Worm (Caenorhabditis elegans) whole organism, L1 larva: ENCODE data around the gene R04E5.7.

Source experiments
- C04F5.9 ChIP-seq: sonication (generic microtip); optimal IDR thresholded peaks from 2 replicates; lab custom pipeline; 2016; ENCODE audit warnings: missing genetic modification characterization, missing compliant biosample characterization
- C16A3.4 ChIP-seq: fragments of 150-350 bp; optimal IDR thresholded peaks from 2 replicates; lab custom pipeline; 2014; ENCODE audit warnings: missing biosample characterization, missing genetic modification characterization
- C34B4.2 ChIP-seq: sonication (generic microtip); optimal IDR thresholded peaks from 2 replicates; lab custom pipeline; 2017; ENCODE audit warnings: mild to moderate bottlenecking, missing genetic modification characterization, missing compliant biosample characterization
- F16B12.6 ChIP-seq: fragments of 150-350 bp; optimal IDR thresholded peaks from 2 replicates; lab custom pipeline; 2014; ENCODE audit warnings: missing biosample characterization, missing genetic modification characterization
- aha-1 ChIP-seq: fragments of 150-350 bp; optimal IDR thresholded peaks from 2 replicates; lab custom pipeline; 2014; ENCODE audit warnings: missing biosample characterization, missing genetic modification characterization
- blmp-1 ChIP-seq: fragments of 150-350 bp; optimal IDR thresholded peaks from 2 replicates; lab custom pipeline; 2014; ENCODE audit warnings: missing biosample characterization, missing genetic modification characterization
- ceh-8 ChIP-seq: fragments of 200-800 bp; sonication (Bioruptor generic); optimal IDR thresholded peaks from 2 replicates; lab custom pipeline; 2018; ENCODE audit warnings: mild to moderate bottlenecking, missing genetic modification characterization, moderate library complexity, missing compliant biosample characterization
- ceh-90 ChIP-seq: sonication (generic microtip); optimal IDR thresholded peaks from 2 replicates; lab custom pipeline; 2016; ENCODE audit warnings: missing genetic modification characterization, missing compliant biosample characterization
- efl-3 ChIP-seq: fragments of 200-800 bp; sonication (Bioruptor generic); optimal IDR thresholded peaks from 2 replicates; lab custom pipeline; 2018; ENCODE audit warnings: mild to moderate bottlenecking, missing genetic modification characterization, missing compliant biosample characterization
- egl-27 ChIP-seq, 2 experiments: fragments of 150-350 bp in 1 of 2; sonication (generic microtip); optimal IDR thresholded peaks; 3 replicates each; lab custom pipeline; 2017 to 2018; ENCODE audit warnings: missing biosample characterization in 2 of 2, missing genetic modification characterization in 2 of 2, missing genetic modification reagents in 2 of 2
- elt-2 ChIP-seq: sonication (generic microtip); optimal IDR thresholded peaks from 2 replicates; lab custom pipeline; 2016; ENCODE audit warnings: missing genetic modification characterization, mild to moderate bottlenecking, inconsistent platforms, missing compliant biosample characterization, missing genetic modification reagents
- fkh-4 ChIP-seq: sonication (generic microtip); optimal IDR thresholded peaks from 2 replicates; lab custom pipeline; 2016; ENCODE audit warnings: missing compliant biosample characterization, missing genetic modification characterization, borderline replicate concordance
- fos-1 ChIP-seq: fragments of 150-350 bp; optimal IDR thresholded peaks from 2 replicates; lab custom pipeline; 2014; ENCODE audit warnings: missing biosample characterization, missing genetic modification characterization
- hlh-4 ChIP-seq: sonication (generic microtip); optimal IDR thresholded peaks from 2 replicates; lab custom pipeline; 2016; ENCODE audit warnings: mild to moderate bottlenecking, missing genetic modification characterization, missing compliant biosample characterization
- isw-1 ChIP-seq: fragments of 200-800 bp; sonication (Bioruptor generic); IDR thresholded peaks from 2 replicates; pipeline ENCODE4 v1.3.6; 2022; ENCODE audit warnings: missing genetic modification characterization, missing compliant biosample characterization
- jun-1 ChIP-seq: fragments of 150-350 bp; optimal IDR thresholded peaks from 2 replicates; lab custom pipeline; 2014; ENCODE audit warnings: missing biosample characterization, missing genetic modification reagents, missing genetic modification characterization
- lin-13 ChIP-seq: fragments of 150-350 bp; optimal IDR thresholded peaks from 2 replicates; lab custom pipeline; 2014; ENCODE audit warnings: missing biosample characterization, missing genetic modification reagents, missing genetic modification characterization
- lin-14 ChIP-seq: fragments of 200-800 bp; sonication (Bioruptor generic); optimal IDR thresholded peaks from 2 replicates; lab custom pipeline; 2018; ENCODE audit warnings: mild to moderate bottlenecking, missing genetic modification characterization, moderate library complexity, missing compliant biosample characterization
- lin-35 ChIP-seq, 2 experiments: fragments of 150-350 bp; optimal IDR thresholded peaks; 2 replicates each; lab custom pipeline; 2014; ENCODE audit warnings: missing biosample characterization in 2 of 2, missing genetic modification characterization in 2 of 2, missing genetic modification reagents in 2 of 2
- lin-39 ChIP-seq: fragments of 150-350 bp; optimal IDR thresholded peaks from 2 replicates; lab custom pipeline; 2014; ENCODE audit warnings: missing biosample characterization, missing genetic modification reagents, missing genetic modification characterization
- lir-3 ChIP-seq: sonication (generic microtip); optimal IDR thresholded peaks from 2 replicates; lab custom pipeline; 2016; ENCODE audit warnings: mild to moderate bottlenecking, missing genetic modification characterization, moderate library complexity, missing compliant biosample characterization; ENCODE audit not compliant: poor library complexity
- lsy-2 ChIP-seq, 2 experiments: fragments of 150-350 bp; optimal IDR thresholded peaks; 2 replicates each; lab custom pipeline; 2014; ENCODE audit warnings: missing biosample characterization in 2 of 2, missing genetic modification characterization in 2 of 2
- mdl-1 ChIP-seq, 2 experiments: fragments of 150-350 bp; optimal IDR thresholded peaks; 2 replicates each; lab custom pipeline; 2014 to 2017; ENCODE audit warnings: missing biosample characterization in 2 of 2, missing genetic modification characterization in 2 of 2, inconsistent platforms in 1 of 2
- mef-2 ChIP-seq: fragments of 150-350 bp; optimal IDR thresholded peaks from 2 replicates; lab custom pipeline; 2014; ENCODE audit warnings: missing biosample characterization, missing genetic modification characterization
- nhr-11 ChIP-seq: fragments of 150-350 bp; optimal IDR thresholded peaks from 2 replicates; lab custom pipeline; 2014; ENCODE audit warnings: missing biosample characterization, missing genetic modification characterization
- nhr-12 ChIP-seq: sonication (generic microtip); optimal IDR thresholded peaks from 2 replicates; lab custom pipeline; 2017; ENCODE audit warnings: missing biosample characterization, missing genetic modification characterization
- nhr-19 ChIP-seq: fragments of 200-800 bp; sonication (Bioruptor generic); conservative IDR thresholded peaks from 2 replicates; pipeline ENCODE4 v1.3.6; 2022; ENCODE audit warnings: missing genetic modification characterization, missing compliant biosample characterization
- nhr-237 ChIP-seq: fragments of 150-350 bp; optimal IDR thresholded peaks from 2 replicates; lab custom pipeline; 2014; ENCODE audit warnings: missing biosample characterization, missing genetic modification characterization
- nhr-71 ChIP-seq: sonication (generic microtip); optimal IDR thresholded peaks from 2 replicates; lab custom pipeline; 2016; ENCODE audit warnings: mild to moderate bottlenecking, missing genetic modification characterization, moderate library complexity, missing compliant biosample characterization
- nhr-77 ChIP-seq: fragments of 150-350 bp; optimal IDR thresholded peaks from 2 replicates; lab custom pipeline; 2014; ENCODE audit warnings: missing biosample characterization, missing genetic modification characterization
- nhr-84 ChIP-seq: sonication (generic microtip); optimal IDR thresholded peaks from 2 replicates; lab custom pipeline; 2017; ENCODE audit warnings: missing biosample characterization, missing genetic modification characterization
- nhr-85 ChIP-seq: sonication (generic microtip); peaks from one replicate; lab custom pipeline; 2016; ENCODE audit warnings: missing genetic modification characterization, inconsistent platforms, missing compliant biosample characterization
- pag-3 ChIP-seq: sonication (generic microtip); optimal IDR thresholded peaks from 2 replicates; lab custom pipeline; 2017; ENCODE audit warnings: missing genetic modification characterization, mild to moderate bottlenecking, missing compliant biosample characterization, antibody characterized with exemption, borderline replicate concordance; ENCODE audit not compliant: insufficient read depth
- pax-3 ChIP-seq: fragments of 200-800 bp; sonication (Bioruptor generic); optimal IDR thresholded peaks from 2 replicates; lab custom pipeline; 2018; ENCODE audit warnings: mild to moderate bottlenecking, missing genetic modification characterization, moderate library complexity, missing compliant biosample characterization
- pqm-1 ChIP-seq: sonication (generic microtip); optimal IDR thresholded peaks from 3 replicates; lab custom pipeline; 2017; ENCODE audit warnings: missing biosample characterization, missing genetic modification characterization
- skn-1 ChIP-seq: fragments of 150-350 bp; optimal IDR thresholded peaks from 2 replicates; lab custom pipeline; 2014; ENCODE audit warnings: missing biosample characterization, missing genetic modification characterization
- snpc-4 ChIP-seq: fragments of 150-350 bp; optimal IDR thresholded peaks from 2 replicates; lab custom pipeline; 2014; ENCODE audit warnings: missing biosample characterization, missing genetic modification characterization
- snu-23 ChIP-seq: sonication (generic microtip); optimal IDR thresholded peaks from 2 replicates; lab custom pipeline; 2016; ENCODE audit warnings: missing genetic modification characterization, missing compliant biosample characterization
- swsn-7 ChIP-seq: sonication (generic microtip); optimal IDR thresholded peaks from 2 replicates; lab custom pipeline; 2016; ENCODE audit warnings: missing genetic modification characterization, missing compliant biosample characterization
- tbx-2 ChIP-seq: sonication (generic microtip); optimal IDR thresholded peaks from 2 replicates; lab custom pipeline; 2016; ENCODE audit warnings: missing genetic modification characterization, missing compliant biosample characterization
- unc-98 ChIP-seq: fragments of 200-800 bp; sonication (Bioruptor generic); IDR thresholded peaks from 2 replicates; pipeline ENCODE4 v1.3.6; 2022; ENCODE audit warnings: missing genetic modification characterization, missing compliant biosample characterization
- vab-15 ChIP-seq: sonication (generic microtip); optimal IDR thresholded peaks from 2 replicates; lab custom pipeline; 2017; ENCODE audit warnings: missing genotype, mild to moderate bottlenecking, missing genetic modification characterization, missing compliant biosample characterization
- xbp-1 ChIP-seq: sonication (generic microtip); optimal IDR thresholded peaks from 2 replicates; lab custom pipeline; 2016; ENCODE audit warnings: missing genetic modification characterization, missing compliant biosample characterization
- zag-1 ChIP-seq: fragments of 150-350 bp; optimal IDR thresholded peaks from 2 replicates; lab custom pipeline; 2014; ENCODE audit warnings: missing biosample characterization, missing genetic modification characterization
- ztf-11 ChIP-seq, 2 experiments: sonication (generic microtip); optimal IDR thresholded peaks; 2 replicates each; lab custom pipeline; 2016 to 2017; ENCODE audit warnings: missing genetic modification characterization in 2 of 2, missing biosample characterization in 1 of 2, missing compliant biosample characterization in 1 of 2
- ztf-4 ChIP-seq: fragments of 150-350 bp; optimal IDR thresholded peaks from 2 replicates; lab custom pipeline; 2014; ENCODE audit warnings: missing biosample characterization, missing genetic modification characterization

The R04E5.7 gene

ce11 chrX:8810908-8811307 lies 13.8 kb upstream of the R04E5.7 start, which contains the start of gene R04E5.9 (continued):
- TF ChIP-seq C04F5.9 (tag; lab: Kevin White, UChicago) (no peak), mdl-1 (tag; optimal IDR thresholded peaks at IDR 0.05; lab: Kevin White, UChicago) (peak; percentile 69 to 95), lin-35 (GFP tag; optimal IDR thresholded peaks at IDR 0.05; lab: Kevin White, UChicago) (peak; percentile 63 to 81), C34B4.2 (tag; lab: Kevin White, UChicago) (no peak), ceh-8 (GFP tag; lab: Kevin White, UChicago) (peak; percentile 13), pqm-1 (tag; lab: Kevin White, UChicago) (no peak), fkh-4 (tag; lab: Kevin White, UChicago) (no peak), zag-1 (tag; lab: Kevin White, UChicago) (no peak), nhr-11 (peak; percentile 53), blmp-1 (peak; percentile 88), vab-15 (tag; lab: Kevin White, UChicago) (no peak), lir-3 (tag; lab: Kevin White, UChicago) (no peak), fos-1 (peak; percentile 79), efl-3 (no peak), lin-39 (tag; lab: Kevin White, UChicago) (no peak), jun-1 (tag; lab: Kevin White, UChicago) (peak; percentile 88), xbp-1 (tag; lab: Kevin White, UChicago) (peak; percentile 78), snu-23 (GFP tag; lab: Kevin White, UChicago) (peak; percentile 89), skn-1 (tag; lab: Kevin White, UChicago) (peak; percentile 76), ztf-11 (tag; optimal IDR thresholded peaks at IDR 0.05; lab: Kevin White, UChicago) (peak in 1 of 2 experiments; percentile 56), lin-13 (GFP tag; lab: Kevin White, UChicago) (peak; percentile 63), snpc-4 (peak; percentile 62), tbx-2 (tag; lab: Kevin White, UChicago) (peak; percentile 85), nhr-237 (tag; lab: Kevin White, UChicago) (peak; percentile 66), mef-2 (tag; lab: Kevin White, UChicago) (peak; percentile 57), hlh-4 (tag; lab: Kevin White, UChicago) (no peak), swsn-7 (peak; percentile 87), ceh-90 (tag; lab: Kevin White, UChicago) (no peak), lin-14 (GFP tag; lab: Kevin White, UChicago) (peak; percentile 99), F16B12.6 (tag; lab: Kevin White, UChicago) (peak; percentile 44), elt-2 (peak; percentile 80), lsy-2 (tag; optimal IDR thresholded peaks at IDR 0.05; lab: Kevin White, UChicago) (peak; percentile 65 to 85), egl-27 (tag; optimal IDR thresholded peaks at IDR 0.05; lab: Kevin White, UChicago) (peak in 1 of 2 experiments; percentile 57), nhr-71 (tag; lab: Kevin White, UChicago) (peak; percentile 92), isw-1 (peak; percentile 71), unc-98 (GFP tag; lab: Robert Waterston, UW) (no peak), pag-3 (tag; lab: Kevin White, UChicago) (no peak), nhr-77 (tag; lab: Kevin White, UChicago) (peak; percentile 72), pax-3 (tag; lab: Kevin White, UChicago) (peak; percentile 68), nhr-12 (tag; lab: Kevin White, UChicago) (no peak), ztf-4 (tag; lab: Kevin White, UChicago) (peak; percentile 59), nhr-19 (GFP tag; lab: Robert Waterston, UW) (peak; percentile 68), nhr-84 (tag; lab: Kevin White, UChicago) (no peak), nhr-85 (tag; lab: Kevin White, UChicago) (peak; percentile 82), C16A3.4 (tag; lab: Kevin White, UChicago) (peak; percentile 75), aha-1 (tag; lab: Kevin White, UChicago) (no peak)
